Worm (Caenorhabditis elegans): ENCODE data around the gene cyp-33E3.

DNA sequence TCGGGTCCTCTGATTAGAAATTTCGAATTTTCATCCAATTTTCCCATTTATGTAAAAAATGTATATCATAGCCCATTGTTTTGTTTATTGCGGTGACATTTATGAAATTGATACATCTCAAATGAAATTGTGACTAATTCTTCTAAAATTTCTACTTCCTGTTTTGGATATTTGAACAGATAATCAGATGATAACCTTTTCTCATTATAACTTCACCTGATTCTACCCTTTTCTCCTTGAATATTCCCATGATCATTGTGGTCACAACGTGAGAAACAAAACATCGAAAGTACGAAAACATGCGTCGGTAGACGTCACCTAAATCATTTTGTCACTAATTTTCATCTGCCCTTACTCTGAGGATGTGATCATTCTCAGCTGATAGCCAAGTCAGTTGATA, 15.4 kb downstream of the cyp-33E3 start:
- TF ChIP-seq egl-27 (tag; optimal IDR thresholded peaks at IDR 0.05) (no peak), aly-2 (tag; optimal IDR thresholded peaks at IDR 0.05) (no peak)

All from whole organism, L4 larva.